Fruit fly (Drosophila melanogaster) whole organism, larva: ENCODE measurements around the gene Rcc1.

ENCODE experiments used
- noc ChIP-seq: fragments of 200-800 bp; sonication (Bioruptor generic); optimal IDR thresholded peaks from 3 replicates; lab custom pipeline; 2019; ENCODE audit warnings: missing biosample characterization, mild to moderate bottlenecking, missing genetic modification characterization, moderate library complexity

Gene Rcc1

dm6 chr3L:5920778-5921177, 11.8 kb downstream of the Rcc1 start:
- TF ChIP-seq noc, result no peak

- TF ChIP-seq noc, result no peak
Observed at dm6 chr3L:5907077-5907476, 25.5 kb downstream of the Rcc1 start, which contains the start of gene CG13288. Gene CG13288 (plus strand): TSS chr3L:5907381.

dm6 chr3L:5906599-5906998, 26.0 kb downstream of the Rcc1 start, which contains the start of gene CG10486:
Gene CG10486 (minus strand): TSS chr3L:5906699.
- no peak for TF ChIP-seq noc

- TF ChIP-seq noc, result no peak
Observed at dm6 chr3L:5903955-5904354, 28.6 kb downstream of the Rcc1 start, which contains the start of gene CG32413. Gene CG32413 (minus strand): TSS chr3L:5904055.

- no peak for TF ChIP-seq noc
Observed at dm6 chr3L:5902189-5902765, 30.3 kb downstream of the Rcc1 start, which contains the start of gene QC. Gene QC (minus strand): TSS chr3L:5902456.

dm6 chr3L:5899305-5899704, 33.3 kb downstream of the Rcc1 start, which contains the start of gene CG32409:
Gene CG32409 (plus strand): TSS chr3L:5899528.
- TF ChIP-seq noc, result no peak

- no peak for TF ChIP-seq noc
Observed at dm6 chr3L:5897228-5897688, 35.3 kb downstream of the Rcc1 start, which contains the start of the genes PolE2 and CG5592. Gene PolE2 (minus strand): TSS chr3L:5897435. Gene CG5592 (plus strand): TSS chr3L:5897638.

- TF ChIP-seq noc, result no peak
Observed at dm6 chr3L:5893063-5893462, 39.5 kb downstream of the Rcc1 start.

- TF ChIP-seq noc, result no peak
Observed at dm6 chr3L:5891812-5892211, 40.8 kb downstream of the Rcc1 start.

dm6 chr3L:5891114-5891513, 41.5 kb downstream of the Rcc1 start:
- TF ChIP-seq noc, result no peak

dm6 chr3L:5884735-5885134, 47.8 kb downstream of the Rcc1 start:
- no peak for TF ChIP-seq noc

- TF ChIP-seq noc, result no peak
Observed at dm6 chr3L:5882209-5882403, 50.5 kb downstream of the Rcc1 start, which contains the start of gene CG13287. Gene CG13287 (plus strand): TSS chr3L:5882304.

- no peak for TF ChIP-seq noc
Observed at dm6 chr3L:5881310-5882208, 51.0 kb downstream of the Rcc1 start.
